Fruit fly (Drosophila melanogaster): ENCODE measurements around the gene CG31523.

The CG31523 gene

DNA sequence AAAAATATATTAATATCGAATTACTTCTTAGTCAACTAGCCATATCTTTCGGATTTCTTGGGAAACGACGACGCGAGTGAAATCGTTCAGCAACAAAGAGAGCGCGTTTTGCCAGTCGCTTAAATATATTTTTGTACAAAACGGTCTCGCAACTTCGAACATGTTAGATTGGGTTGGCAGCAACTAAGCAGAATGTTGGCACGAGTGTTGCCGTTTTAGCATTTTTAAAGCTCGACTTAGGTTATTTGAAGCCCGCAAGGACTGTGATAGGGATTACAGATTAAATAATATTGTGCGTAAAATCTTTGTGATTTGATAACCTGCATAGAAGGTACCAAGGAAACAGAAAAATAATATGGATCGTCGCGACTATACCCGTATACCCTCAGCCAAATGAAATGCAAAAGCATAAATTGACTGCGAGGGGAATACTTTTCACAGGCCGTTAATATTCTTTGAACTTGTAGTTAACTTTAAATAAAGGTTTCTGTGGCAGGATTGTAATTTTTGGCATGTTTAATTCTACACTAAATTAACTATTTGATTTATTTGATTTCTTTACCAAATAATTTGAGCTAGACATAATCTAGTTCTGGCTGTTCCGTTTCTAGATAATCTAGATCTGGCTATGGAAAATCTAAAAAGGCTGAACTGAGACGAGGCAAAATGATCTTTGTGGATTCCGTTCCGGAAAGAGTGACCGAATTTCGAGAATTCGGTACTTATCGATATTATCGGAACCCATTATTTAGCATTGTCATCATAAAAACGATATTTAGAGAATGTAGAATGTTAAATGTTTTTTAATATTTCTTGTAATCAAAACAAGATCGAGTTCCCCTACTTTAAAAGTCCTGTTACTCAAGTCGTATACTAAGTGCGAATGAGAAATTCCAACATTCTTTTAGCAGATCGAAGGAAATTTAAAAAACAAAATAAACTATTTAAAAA, at the start of gene CG31523 (continued):
- TF ChIP-seq sqz (GFP tag; optimal IDR thresholded peaks at IDR 0.05) = no peak
- no peak for TF ChIP-seq schlank (tag; optimal IDR thresholded peaks at IDR 0.05)
- no peak for TF ChIP-seq Hr3 (GFP tag; optimal IDR thresholded peaks at IDR 0.05)
- no peak for TF ChIP-seq Adf1 (GFP tag; IDR thresholded peaks at IDR 0.05)
- TF ChIP-seq gcm2 (GFP tag; optimal IDR thresholded peaks at IDR 0.05) = no peak
- no peak for TF ChIP-seq CG9437 (GFP tag; optimal IDR thresholded peaks at IDR 0.05)
- TF ChIP-seq run (tag; optimal IDR thresholded peaks at IDR 0.05) = no peak
- TF ChIP-seq en (GFP tag; optimal IDR thresholded peaks at IDR 0.05) = no peak
- TF ChIP-seq sna (GFP tag; IDR thresholded peaks at IDR 0.05; ENCODE audit: partially characterized antibody) = peak; percentile 82
- no peak for TF ChIP-seq fru (optimal IDR thresholded peaks at IDR 0.05)
- TF ChIP-seq h (optimal IDR thresholded peaks at IDR 0.05) = no peak
- TF ChIP-seq Abd-B (GFP tag; optimal IDR thresholded peaks at IDR 0.05) = no peak
- no peak for TF ChIP-seq CG12104 (GFP tag; optimal IDR thresholded peaks at IDR 0.05)
- no peak for TF ChIP-seq Bdp1 (GFP tag; optimal IDR thresholded peaks at IDR 0.05)
- no peak for TF ChIP-seq HHEX (GFP tag; optimal IDR thresholded peaks at IDR 0.05)
- no peak for TF ChIP-seq crol (GFP tag; IDR thresholded peaks at IDR 0.05)
- TF ChIP-seq kni (GFP tag; optimal IDR thresholded peaks at IDR 0.05) = peak; percentile 34
- TF ChIP-seq stwl (tag; optimal IDR thresholded peaks at IDR 0.05) = peak; percentile 83
- TF ChIP-seq hth (optimal IDR thresholded peaks at IDR 0.05) = no peak
- no peak for TF ChIP-seq Mad (GFP tag; optimal IDR thresholded peaks at IDR 0.05)
- no peak for TF ChIP-seq Taf1 (GFP tag; IDR thresholded peaks at IDR 0.05)
- no peak for TF ChIP-seq pita (GFP tag; optimal IDR thresholded peaks at IDR 0.05)
- no peak for TF ChIP-seq Rfx (GFP tag; IDR thresholded peaks at IDR 0.05)
- TF ChIP-seq CG17568 (GFP tag; optimal IDR thresholded peaks at IDR 0.05) = no peak
- no peak for TF ChIP-seq Poxn (GFP tag; IDR thresholded peaks at IDR 0.05)
- TF ChIP-seq CG31224 (GFP tag; IDR thresholded peaks at IDR 0.05) = no peak
- TF ChIP-seq inv (GFP tag; IDR thresholded peaks at IDR 0.05; ENCODE audit: partially characterized antibody) = peak; percentile 75
- no peak for TF ChIP-seq Atf3 (GFP tag; optimal IDR thresholded peaks at IDR 0.05)
- no peak for TF ChIP-seq CG13296 (GFP tag; optimal IDR thresholded peaks at IDR 0.05)
- no peak for TF ChIP-seq Side (GFP tag; optimal IDR thresholded peaks at IDR 0.05)
- no peak for TF ChIP-seq Hmr (GFP tag; optimal IDR thresholded peaks at IDR 0.05)
- TF ChIP-seq CG6175 (GFP tag; IDR thresholded peaks at IDR 0.05) = no peak
- no peak for TF ChIP-seq HLH3B (GFP tag; IDR thresholded peaks at IDR 0.05)
- peak; percentile 16 for TF ChIP-seq Sin3A (optimal IDR thresholded peaks at IDR 0.05)
- no peak for TF ChIP-seq esg (GFP tag; conservative IDR thresholded peaks at IDR 0.05)
- TF ChIP-seq HLHmδ (GFP tag; optimal IDR thresholded peaks at IDR 0.05) = no peak
- TF ChIP-seq CG11695 (GFP tag; IDR thresholded peaks at IDR 0.05) = no peak
- TF ChIP-seq onecut (GFP tag; IDR thresholded peaks at IDR 0.05) = no peak
- no peak for TF ChIP-seq CG1233 (GFP tag; optimal IDR thresholded peaks at IDR 0.05)
- no peak for TF ChIP-seq pb (GFP tag; optimal IDR thresholded peaks at IDR 0.05)
- TF ChIP-seq CG18764 (GFP tag; optimal IDR thresholded peaks at IDR 0.05) = no peak
- TF ChIP-seq Sry-δ (GFP tag; optimal IDR thresholded peaks at IDR 0.05) = peak; percentile 57
- TF ChIP-seq CG12769 (tag; optimal IDR thresholded peaks at IDR 0.05) = no peak
- no peak for TF ChIP-seq PHDP (tag; optimal IDR thresholded peaks at IDR 0.05)
- TF ChIP-seq CG10147 (GFP tag; optimal IDR thresholded peaks at IDR 0.05) = no peak
